Worm (Caenorhabditis elegans): ENCODE data around the gene Y37H2C.4.

Gene Y37H2C.4

DNA sequence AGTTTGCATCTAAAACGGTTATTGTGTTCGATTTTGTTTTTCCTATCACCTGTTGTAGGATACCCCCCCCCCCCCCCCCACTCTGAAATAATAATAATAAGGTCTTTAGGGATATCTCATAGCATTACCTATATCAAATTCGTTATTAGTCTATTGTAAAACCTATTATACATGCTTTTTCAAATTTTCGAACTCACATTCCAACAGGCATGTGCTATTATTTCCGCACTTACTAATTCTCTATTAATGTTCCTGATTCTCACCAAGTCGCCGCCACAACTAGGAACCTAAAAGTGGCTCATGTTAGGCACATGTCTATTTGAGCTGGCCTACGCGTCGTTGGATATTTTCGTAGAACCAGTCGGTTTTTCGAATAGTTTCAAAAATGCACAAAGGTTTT, at the start of gene Y37H2C.4:
TSS of gene Y37H2C.4 (plus strand) at position 301 of the 400 bp plus-strand sequence.
- TF ChIP-seq jun-1 (tag; optimal IDR thresholded peaks at IDR 0.05) (no peak), nhr-76 (tag; optimal IDR thresholded peaks at IDR 0.05) (no peak), nhr-11 (tag; optimal IDR thresholded peaks at IDR 0.05) (no peak), elt-2 (tag; optimal IDR thresholded peaks at IDR 0.05) (no peak), nhr-25 (tag; optimal IDR thresholded peaks at IDR 0.05) (no peak), mdl-1 (tag; optimal IDR thresholded peaks at IDR 0.05) (no peak), egl-5 (tag; optimal IDR thresholded peaks at IDR 0.05) (no peak), nhr-43 (tag; optimal IDR thresholded peaks at IDR 0.05; ENCODE audit: poor library complexity, severe bottlenecking) (no peak), skn-1 (tag; optimal IDR thresholded peaks at IDR 0.05) (no peak), lin-39 (tag; optimal IDR thresholded peaks at IDR 0.05) (no peak), R02D3.7 (tag; optimal IDR thresholded peaks at IDR 0.05) (no peak), ceh-9 (tag; optimal IDR thresholded peaks at IDR 0.05) (no peak)

DNA sequence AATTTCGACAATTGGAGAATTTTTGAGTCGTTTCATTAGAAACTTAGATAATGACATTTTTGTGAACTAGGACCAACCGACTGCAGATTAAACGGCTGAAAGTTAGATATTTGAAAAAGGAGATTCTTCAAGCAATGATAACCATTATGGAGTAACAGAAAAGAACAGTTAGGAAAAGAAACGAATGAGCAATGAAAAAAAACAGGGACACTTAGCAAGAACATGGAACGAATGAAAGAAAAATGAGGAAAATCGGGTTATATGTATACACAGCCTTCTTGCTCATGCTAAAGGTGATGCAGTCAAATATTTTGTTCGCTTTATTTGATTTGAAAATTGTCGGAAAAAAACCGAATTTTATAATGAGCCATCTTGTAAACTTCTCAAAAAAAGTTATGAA, 46.1 kb upstream of the Y37H2C.4 start, which contains the start of gene F16H6.10:
TSS of gene F16H6.10 (minus strand) at position 101 of the 400 bp plus-strand sequence.
- TF ChIP-seq unc-62 (GFP tag; optimal IDR thresholded peaks at IDR 0.05) (no peak), egl-27 (tag; optimal IDR thresholded peaks at IDR 0.05) (no peak), nhr-23 (tag; optimal IDR thresholded peaks at IDR 0.05) (no peak), zag-1 (tag; optimal IDR thresholded peaks at IDR 0.05) (no peak), nhr-76 (tag; optimal IDR thresholded peaks at IDR 0.05) (no peak), fos-1 (tag; optimal IDR thresholded peaks at IDR 0.05) (no peak), nhr-67 (tag; optimal IDR thresholded peaks at IDR 0.05) (no peak), nhr-28 (tag; optimal IDR thresholded peaks at IDR 0.05) (no peak), ceh-9 (tag; optimal IDR thresholded peaks at IDR 0.05) (no peak), ceh-16 (tag; optimal IDR thresholded peaks at IDR 0.05) (no peak), snpc-4 (tag; optimal IDR thresholded peaks at IDR 0.05) (no peak), elt-2 (tag; optimal IDR thresholded peaks at IDR 0.05) (no peak), ZK546.5 (tag; optimal IDR thresholded peaks at IDR 0.05) (no peak), pqm-1 (tag; optimal IDR thresholded peaks at IDR 0.05) (no peak), elt-3 (tag; optimal IDR thresholded peaks at IDR 0.05) (no peak), skn-1 (tag; optimal IDR thresholded peaks at IDR 0.05) (no peak), aly-2 (tag; optimal IDR thresholded peaks at IDR 0.05) (no peak)

DNA sequence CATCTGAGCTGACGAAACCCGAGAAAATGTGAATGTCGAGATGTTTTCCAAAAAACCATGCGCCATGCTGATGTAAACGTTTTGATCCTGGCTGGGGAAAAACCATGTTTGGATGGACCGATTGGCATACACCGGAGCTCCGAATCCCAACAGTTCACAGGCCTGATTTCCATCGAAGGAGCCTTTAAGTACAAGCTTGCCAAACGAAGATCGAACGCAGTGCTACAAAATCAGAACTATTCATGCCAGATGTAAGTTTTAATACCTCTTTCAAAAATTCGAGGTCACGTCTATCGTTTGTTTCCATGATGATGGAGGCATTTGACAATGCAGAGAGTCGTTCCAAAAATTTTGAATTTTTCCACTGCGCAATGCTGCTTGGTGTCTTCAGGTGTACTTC, 34.7 kb upstream of the Y37H2C.4 start:
- TF ChIP-seq ceh-28 (tag; optimal IDR thresholded peaks at IDR 0.05) (no peak), fos-1 (tag; optimal IDR thresholded peaks at IDR 0.05) (no peak), nhr-11 (tag; optimal IDR thresholded peaks at IDR 0.05) (no peak), fkh-2 (tag; optimal IDR thresholded peaks at IDR 0.05) (no peak), nhr-67 (tag; optimal IDR thresholded peaks at IDR 0.05) (no peak), nfya-1 (tag; optimal IDR thresholded peaks at IDR 0.05; ENCODE audit: insufficient read depth) (no peak), unc-39 (tag; optimal IDR thresholded peaks at IDR 0.05) (no peak), elt-2 (tag; optimal IDR thresholded peaks at IDR 0.05) (no peak), elt-3 (tag; optimal IDR thresholded peaks at IDR 0.05) (no peak)

DNA sequence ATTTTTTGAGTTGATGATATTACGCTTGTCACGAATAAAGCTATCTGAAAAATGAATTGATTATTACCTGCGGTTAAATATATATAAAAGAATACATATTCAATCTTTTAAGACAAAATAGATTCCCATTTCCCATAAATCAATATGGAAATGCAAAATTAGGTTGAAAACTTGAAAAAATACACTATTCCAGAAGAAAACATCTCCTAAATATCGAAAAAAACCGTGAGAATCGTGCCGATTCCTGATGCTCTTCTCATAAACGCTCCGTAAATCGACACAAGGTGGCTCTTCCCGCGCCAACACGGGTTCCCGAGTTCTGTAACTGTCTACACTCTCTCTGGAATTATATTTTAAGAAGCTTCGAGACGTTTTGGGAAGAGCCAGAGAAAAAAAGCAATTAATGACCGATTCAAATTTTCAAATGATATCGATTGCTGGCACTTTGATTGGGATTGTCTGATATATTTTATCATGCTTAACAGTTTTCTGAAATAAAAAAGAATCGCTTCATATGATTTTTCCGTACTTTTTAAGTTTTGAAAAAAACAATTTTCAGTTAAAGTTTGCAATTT, 33.7 kb upstream of the Y37H2C.4 start, which contains the start of gene R10E8.3:
TSS of gene R10E8.3 (minus strand) at position 51 of the 575 bp plus-strand sequence.
- TF ChIP-seq fos-1 (tag; optimal IDR thresholded peaks at IDR 0.05) (no peak), mdl-1 (tag; optimal IDR thresholded peaks at IDR 0.05) (no peak), nhr-237 (tag; optimal IDR thresholded peaks at IDR 0.05) (no peak), elt-2 (tag; optimal IDR thresholded peaks at IDR 0.05) (peak; percentile 53), ztf-11 (tag; optimal IDR thresholded peaks at IDR 0.05) (no peak), pqm-1 (tag; optimal IDR thresholded peaks at IDR 0.05) (peak; percentile 43), ceh-82 (tag; optimal IDR thresholded peaks at IDR 0.05) (no peak), jun-1 (tag; optimal IDR thresholded peaks at IDR 0.05) (no peak)

DNA sequence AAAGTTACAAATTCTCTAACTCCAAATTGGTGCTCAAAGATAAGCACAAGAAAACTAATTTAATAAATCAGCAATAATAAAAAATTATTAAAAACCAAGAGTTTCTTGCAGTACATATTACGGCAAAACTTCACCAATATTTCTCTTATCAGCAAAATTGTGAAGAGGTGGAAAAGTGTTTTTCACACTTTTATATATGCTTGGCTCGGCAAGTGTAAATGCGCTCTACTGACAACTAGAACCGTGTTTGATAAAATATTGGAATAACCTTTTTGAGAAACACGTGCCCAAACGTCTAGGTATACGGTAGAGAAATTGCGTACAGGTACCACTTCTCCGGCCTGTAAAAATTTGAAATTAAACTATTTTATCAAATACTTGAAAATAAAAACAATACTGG, 29.2 kb upstream of the Y37H2C.4 start, which contains the start of gene R10E8.8:
TSS of gene R10E8.8 (minus strand) at position 343 of the 400 bp plus-strand sequence.
- TF ChIP-seq ZK546.5 (tag; optimal IDR thresholded peaks at IDR 0.05) = no peak
- no peak for TF ChIP-seq aly-2 (tag; optimal IDR thresholded peaks at IDR 0.05)
- no peak for TF ChIP-seq skn-1 (tag; optimal IDR thresholded peaks at IDR 0.05)
- no peak for TF ChIP-seq unc-39 (tag; optimal IDR thresholded peaks at IDR 0.05)
- peak; percentile 17 for TF ChIP-seq nfya-1 (tag; optimal IDR thresholded peaks at IDR 0.05; ENCODE audit: insufficient read depth)
- TF ChIP-seq nhr-23 (tag; optimal IDR thresholded peaks at IDR 0.05) = no peak
- TF ChIP-seq hmg-11 (tag; optimal IDR thresholded peaks at IDR 0.05) = no peak
- peak; percentile 87 for TF ChIP-seq elt-2 (tag; optimal IDR thresholded peaks at IDR 0.05)
- TF ChIP-seq ceh-9 (tag; optimal IDR thresholded peaks at IDR 0.05) = no peak
- peak; percentile 17 for TF ChIP-seq pha-4 (tag; optimal IDR thresholded peaks at IDR 0.05)
- TF ChIP-seq nhr-25 (tag; optimal IDR thresholded peaks at IDR 0.05) = no peak
- peak; percentile 72 for TF ChIP-seq pqm-1 (tag; optimal IDR thresholded peaks at IDR 0.05)
- TF ChIP-seq ztf-4 (tag; optimal IDR thresholded peaks at IDR 0.05) = no peak
- no peak for TF ChIP-seq mml-1 (tag; optimal IDR thresholded peaks at IDR 0.05)
- TF ChIP-seq R02D3.7 (tag; optimal IDR thresholded peaks at IDR 0.05) = no peak
- TF ChIP-seq daf-12 (tag; optimal IDR thresholded peaks at IDR 0.05) = no peak
- TF ChIP-seq fos-1 (tag; optimal IDR thresholded peaks at IDR 0.05) = no peak
- TF ChIP-seq lsy-12 (tag; optimal IDR thresholded peaks at IDR 0.05) = no peak
- no peak for TF ChIP-seq sea-2 (GFP tag; optimal IDR thresholded peaks at IDR 0.05)
- no peak for TF ChIP-seq nhr-12 (tag; optimal IDR thresholded peaks at IDR 0.05)
